Worm (Caenorhabditis elegans) whole organism, early embryonic: ENCODE data around the gene F58A6.5.

Source experiments
- ama-1 ChIP-seq: fragments of 150-350 bp; optimal IDR thresholded peaks from 2 replicates; lab custom pipeline; 2014
- tbx-11 ChIP-seq: fragments of 200-800 bp; sonication (Bioruptor generic); IDR thresholded peaks from 2 replicates; pipeline ENCODE4 v1.3.6; 2022; ENCODE audit warnings: missing genetic modification characterization, missing compliant biosample characterization
- tbx-37 ChIP-seq: fragments of 200-800 bp; sonication (Bioruptor generic); conservative IDR thresholded peaks from 2 replicates; pipeline ENCODE4 v1.3.6; 2022; ENCODE audit warnings: missing genetic modification reagents, missing genetic modification characterization, missing compliant biosample characterization

- TF ChIP-seq tbx-37 (GFP tag; lab: Robert Waterston, UW): no peak
- TF ChIP-seq tbx-11 (GFP tag; lab: Robert Waterston, UW): no peak
- TF ChIP-seq ama-1 (lab: Kevin White, UChicago): no peak
Measured at ce11 chrII:5150829-5151228, 2.6 kb upstream of the F58A6.5 start, which contains the start of gene srb-16.
